Fruit fly (Drosophila melanogaster) whole organism, wandering third instar larva: ENCODE data around the gene eIF3h.

Experiments used
- Vsx2 ChIP-seq: fragments of 200-300, 225-300 bp; sonication (Bioruptor generic); optimal IDR thresholded peaks from 2 replicates; lab custom pipeline; 2018; ENCODE audit warnings: missing biosample characterization, missing genetic modification characterization; ENCODE audit not compliant: partially characterized antibody
- sv ChIP-seq: fragments of 200-800 bp; sonication (Bioruptor generic); optimal IDR thresholded peaks from 3 replicates; lab custom pipeline; 2016; ENCODE audit warnings: missing biosample characterization, missing genetic modification characterization

DNA sequence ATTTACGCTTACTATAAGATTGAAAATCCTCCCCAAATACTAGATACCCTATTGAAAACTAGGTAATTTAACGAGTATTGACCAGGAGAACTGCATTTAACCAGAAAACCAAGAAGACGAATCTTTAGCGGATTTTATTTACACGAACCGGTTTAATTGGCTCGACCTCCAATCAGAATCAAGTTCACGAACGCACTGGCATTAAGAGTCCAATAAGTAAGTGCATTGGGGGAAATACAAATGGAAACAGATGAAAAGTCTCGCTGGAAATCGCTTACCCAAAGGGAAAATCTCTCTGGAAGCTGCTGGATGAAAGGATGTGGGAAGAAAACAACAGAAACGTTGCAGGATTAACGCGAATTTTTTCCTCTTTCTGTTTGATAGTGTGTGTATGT is 39.7 kb upstream of the eIF3h start:
- TF ChIP-seq sv (GFP tag; lab: Kevin White, UChicago) (no peak), Vsx2 (GFP tag; lab: Kevin White, UChicago) (no peak)
